Worm (Caenorhabditis elegans): ENCODE measurements around the gene F33D4.4.

Gene F33D4.4

DNA sequence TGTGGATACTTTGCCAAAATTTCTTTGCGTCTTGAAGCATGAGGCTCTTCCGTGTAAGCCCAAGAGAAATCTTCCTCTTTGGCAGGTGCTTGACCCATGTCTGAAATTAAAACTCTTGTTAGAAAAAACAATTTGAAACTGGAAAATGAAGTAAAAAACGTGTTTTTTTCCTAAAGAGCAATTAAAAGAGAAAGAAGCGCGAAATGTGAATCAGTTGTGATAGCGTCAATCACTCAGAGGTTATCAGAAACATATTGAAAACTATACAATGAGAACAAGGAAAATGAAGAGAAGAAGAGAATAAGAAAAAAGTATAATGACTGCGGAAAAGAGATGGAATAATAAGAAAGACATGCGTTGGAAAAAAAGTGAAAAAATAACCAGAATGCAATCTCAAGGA is at the start of gene F33D4.4:
TSS of gene F33D4.4 (minus strand) at position 101 of the 400 bp plus-strand sequence.
- TF ChIP-seq lsy-12 (tag; optimal IDR thresholded peaks at IDR 0.05) = no peak
- no peak for TF ChIP-seq nhr-12 (tag; optimal IDR thresholded peaks at IDR 0.05)
- TF ChIP-seq zag-1 (tag; optimal IDR thresholded peaks at IDR 0.05) = no peak
- no peak for TF ChIP-seq mdl-1 (tag; optimal IDR thresholded peaks at IDR 0.05)
- no peak for TF ChIP-seq elt-2 (tag; optimal IDR thresholded peaks at IDR 0.05)
- TF ChIP-seq jun-1 (tag; optimal IDR thresholded peaks at IDR 0.05) = no peak
- no peak for TF ChIP-seq nhr-67 (tag; optimal IDR thresholded peaks at IDR 0.05)
- TF ChIP-seq fkh-2 (tag; optimal IDR thresholded peaks at IDR 0.05) = no peak
- TF ChIP-seq egl-27 (tag; optimal IDR thresholded peaks at IDR 0.05) = no peak
- no peak for TF ChIP-seq ZK546.5 (tag; optimal IDR thresholded peaks at IDR 0.05)
- TF ChIP-seq elt-3 (tag; optimal IDR thresholded peaks at IDR 0.05) = no peak
- TF ChIP-seq ceh-82 (tag; optimal IDR thresholded peaks at IDR 0.05) = no peak
- no peak for TF ChIP-seq nhr-11 (tag; optimal IDR thresholded peaks at IDR 0.05)

ce11 chrIV:7754114-7754513 is 47.4 kb upstream of the F33D4.4 start:
- no peak for TF ChIP-seq ceh-28 (tag; optimal IDR thresholded peaks at IDR 0.05)

DNA sequence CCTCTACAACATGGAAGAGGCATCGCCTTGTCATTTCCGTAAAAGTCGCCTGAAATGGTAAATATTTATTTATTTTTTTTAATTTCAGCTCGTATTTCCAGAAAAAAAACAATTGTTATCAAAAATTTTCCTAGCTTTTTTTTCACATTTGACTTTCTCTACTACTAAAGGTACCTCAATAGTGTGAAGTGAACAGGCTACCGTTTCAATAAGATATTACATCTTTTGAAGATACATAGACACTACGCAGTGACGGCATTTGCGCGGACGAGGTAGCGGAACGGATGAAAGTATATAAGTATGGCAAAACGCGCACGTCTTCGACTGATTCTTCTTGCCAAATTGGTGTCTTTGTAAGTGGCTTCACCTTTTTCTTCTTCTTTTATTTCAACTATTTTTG is 46.4 kb upstream of the F33D4.4 start, which contains the start of gene col-14:
TSS of gene col-14 (plus strand) at position 301 of the 400 bp plus-strand sequence.
- TF ChIP-seq fos-1 (tag; optimal IDR thresholded peaks at IDR 0.05) = no peak
- TF ChIP-seq nhr-25 (tag; optimal IDR thresholded peaks at IDR 0.05) = peak; percentile 16

DNA sequence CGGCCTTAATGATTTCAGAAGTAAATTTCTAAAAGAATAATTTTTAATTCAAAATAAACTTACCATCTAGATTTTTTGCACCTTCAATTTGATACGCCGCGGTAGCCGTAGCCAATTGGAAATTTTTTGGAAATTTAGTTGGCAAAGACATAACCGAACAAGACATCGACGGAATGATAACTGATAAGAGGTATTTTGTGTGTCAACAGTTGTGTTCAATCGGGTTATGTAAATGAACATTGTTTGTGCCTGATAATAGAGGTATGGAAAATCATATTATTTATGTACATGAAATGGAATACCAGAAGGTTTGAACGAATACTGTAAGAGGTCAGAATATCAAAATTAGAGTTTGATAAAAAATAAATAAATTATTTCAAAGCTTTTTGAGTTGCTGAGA is 41.1 kb upstream of the F33D4.4 start, which contains the start of gene klo-1:
TSS of gene klo-1 (minus strand) at position 388 of the 400 bp plus-strand sequence.
- TF ChIP-seq ceh-82 (tag; optimal IDR thresholded peaks at IDR 0.05) (no peak), ceh-9 (tag; optimal IDR thresholded peaks at IDR 0.05) (no peak), ama-1 (optimal IDR thresholded peaks at IDR 0.05) (no peak), skn-1 (tag; optimal IDR thresholded peaks at IDR 0.05) (no peak), pqm-1 (tag; optimal IDR thresholded peaks at IDR 0.05) (peak; percentile 52), elt-2 (tag; optimal IDR thresholded peaks at IDR 0.05) (peak; percentile 88), nhr-25 (tag; optimal IDR thresholded peaks at IDR 0.05) (no peak), R02D3.7 (tag; optimal IDR thresholded peaks at IDR 0.05) (no peak), nhr-237 (tag; optimal IDR thresholded peaks at IDR 0.05) (no peak), egl-5 (tag; optimal IDR thresholded peaks at IDR 0.05) (no peak), nhr-23 (tag; optimal IDR thresholded peaks at IDR 0.05) (no peak), mdl-1 (tag; optimal IDR thresholded peaks at IDR 0.05) (no peak), nhr-43 (tag; optimal IDR thresholded peaks at IDR 0.05; ENCODE audit: poor library complexity, severe bottlenecking) (no peak), ZK546.5 (tag; optimal IDR thresholded peaks at IDR 0.05) (no peak), fos-1 (tag; optimal IDR thresholded peaks at IDR 0.05) (no peak), nhr-11 (tag; optimal IDR thresholded peaks at IDR 0.05) (no peak), nhr-76 (tag; optimal IDR thresholded peaks at IDR 0.05) (no peak)

DNA sequence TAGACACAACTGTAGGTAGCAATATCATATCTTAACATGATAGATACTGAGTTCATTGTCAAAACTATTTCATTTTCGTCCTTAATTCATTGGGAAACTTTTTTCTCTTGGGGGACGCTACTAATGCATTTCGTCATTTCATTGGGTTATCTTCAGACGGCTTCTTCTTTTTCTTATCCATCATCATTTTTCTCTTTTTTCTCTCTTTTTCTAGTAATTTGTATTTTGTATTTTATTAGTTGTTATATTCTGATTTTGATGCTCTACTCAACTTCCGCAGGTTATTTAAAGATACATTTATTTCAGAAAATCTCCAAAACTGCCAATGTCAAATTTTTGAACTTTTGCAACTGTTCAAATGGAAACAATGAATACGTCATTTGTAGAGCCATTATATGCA is 36.8 kb upstream of the F33D4.4 start, which contains the start of gene npr-35:
TSS of gene npr-35 (plus strand) at position 301 of the 400 bp plus-strand sequence.
- TF ChIP-seq pha-4 (tag; optimal IDR thresholded peaks at IDR 0.05) (no peak), unc-39 (tag; optimal IDR thresholded peaks at IDR 0.05) (no peak), mdl-1 (tag; optimal IDR thresholded peaks at IDR 0.05) (no peak), hmg-11 (tag; optimal IDR thresholded peaks at IDR 0.05) (no peak), nhr-237 (tag; optimal IDR thresholded peaks at IDR 0.05) (no peak), R02D3.7 (tag; optimal IDR thresholded peaks at IDR 0.05) (no peak), nhr-43 (tag; optimal IDR thresholded peaks at IDR 0.05; ENCODE audit: poor library complexity, severe bottlenecking) (no peak), nhr-77 (tag; optimal IDR thresholded peaks at IDR 0.05) (no peak), nfya-1 (tag; optimal IDR thresholded peaks at IDR 0.05; ENCODE audit: insufficient read depth) (no peak)

ce11 chrIV:7736616-7737015 is 29.9 kb upstream of the F33D4.4 start:
- no peak for TF ChIP-seq unc-39 (tag; optimal IDR thresholded peaks at IDR 0.05)

DNA sequence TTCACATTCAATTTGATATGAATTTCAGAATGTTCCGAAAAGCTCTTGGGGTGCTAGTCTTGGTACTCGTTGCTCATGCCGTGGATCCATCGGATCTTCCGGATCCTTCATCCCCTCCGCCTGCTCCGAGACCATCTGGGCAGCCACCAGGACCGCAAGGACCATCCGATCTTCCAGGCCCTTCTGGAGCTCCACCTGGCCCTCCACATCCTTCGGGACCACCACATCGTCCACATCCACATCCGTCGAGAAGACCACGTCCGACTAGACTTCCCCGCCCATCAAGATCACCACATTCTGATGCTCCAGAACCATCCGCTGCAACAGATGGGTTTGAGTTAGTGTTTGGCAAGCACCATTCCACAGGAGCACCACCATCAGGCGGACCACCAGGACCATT is 27.9 kb upstream of the F33D4.4 start, which contains the start of gene clx-1:
TSS of gene clx-1 (plus strand) at position 30 of the 400 bp plus-strand sequence.
- no peak for TF ChIP-seq nhr-28 (tag; optimal IDR thresholded peaks at IDR 0.05)
- no peak for TF ChIP-seq nfya-1 (tag; optimal IDR thresholded peaks at IDR 0.05; ENCODE audit: insufficient read depth)

Measured in whole organism, L3 larva.